Worm (Caenorhabditis elegans): ENCODE results near the gene Y53F4B.26.
"Not testable (repeated sequence)": the region's sequence is repeated elsewhere in the genome, so short reads cannot be mapped to it uniquely, and the experiment has no call there.

- not testable (repeated sequence) for TF ChIP-seq pag-3 (tag; optimal IDR thresholded peaks at IDR 0.05; ENCODE audit: borderline replicate concordance); zip-5 (tag; optimal IDR thresholded peaks at IDR 0.05); nhr-11 (tag; optimal IDR thresholded peaks at IDR 0.05)
These were observed at the start of gene Y53F4B.26 for ce11 chrII:15140881-15141280.

All from whole organism, late embryonic.